Worm (Caenorhabditis elegans) whole organism, early embryonic: ENCODE data around the gene ceh-16.

Experiments
- F13C5.2 ChIP-seq: sonication (generic microtip); optimal IDR thresholded peaks from 2 replicates; lab custom pipeline; 2017; ENCODE audit warnings: mild to moderate bottlenecking, missing genetic modification characterization, inconsistent platforms, missing compliant biosample characterization
- ama-1 ChIP-seq: fragments of 150-350 bp; optimal IDR thresholded peaks from 2 replicates; lab custom pipeline; 2014
- ceh-13 ChIP-seq: fragments of 200-800 bp; sonication (Bioruptor generic); optimal IDR thresholded peaks from 2 replicates; lab custom pipeline; 2018; ENCODE audit warnings: mild to moderate bottlenecking, missing genetic modification characterization, missing compliant biosample characterization
- ceh-36 ChIP-seq: sonication (generic microtip); optimal IDR thresholded peaks from 2 replicates; lab custom pipeline; 2016; ENCODE audit warnings: missing genetic modification characterization, inconsistent platforms, missing compliant biosample characterization
- ets-7 ChIP-seq: sonication (generic microtip); optimal IDR thresholded peaks from 2 replicates; lab custom pipeline; 2016; ENCODE audit warnings: missing genotype, missing genetic modification characterization, missing compliant biosample characterization
- flt-1 ChIP-seq: fragments of 200-800 bp; sonication (Bioruptor generic); IDR thresholded peaks from 2 replicates; pipeline ENCODE4 v1.3.6; 2022; ENCODE audit warnings: missing genetic modification characterization, missing compliant biosample characterization
- hmbx-1 ChIP-seq: sonication (generic microtip); optimal IDR thresholded peaks from 2 replicates; lab custom pipeline; 2016; ENCODE audit warnings: mild to moderate bottlenecking, missing genetic modification characterization, missing compliant biosample characterization
- hnd-1 ChIP-seq: sonication (generic microtip); optimal IDR thresholded peaks from 2 replicates; lab custom pipeline; 2016; ENCODE audit warnings: missing genetic modification characterization, missing compliant biosample characterization
- tbx-11 ChIP-seq: fragments of 200-800 bp; sonication (Bioruptor generic); IDR thresholded peaks from 2 replicates; pipeline ENCODE4 v1.3.6; 2022; ENCODE audit warnings: missing genetic modification characterization, missing compliant biosample characterization
- tbx-37 ChIP-seq: fragments of 200-800 bp; sonication (Bioruptor generic); conservative IDR thresholded peaks from 2 replicates; pipeline ENCODE4 v1.3.6; 2022; ENCODE audit warnings: missing genetic modification reagents, missing genetic modification characterization, missing compliant biosample characterization
- tra-4 ChIP-seq: sonication (generic microtip); optimal IDR thresholded peaks from 2 replicates; lab custom pipeline; 2017; ENCODE audit warnings: missing genetic modification characterization, missing compliant biosample characterization

DNA sequence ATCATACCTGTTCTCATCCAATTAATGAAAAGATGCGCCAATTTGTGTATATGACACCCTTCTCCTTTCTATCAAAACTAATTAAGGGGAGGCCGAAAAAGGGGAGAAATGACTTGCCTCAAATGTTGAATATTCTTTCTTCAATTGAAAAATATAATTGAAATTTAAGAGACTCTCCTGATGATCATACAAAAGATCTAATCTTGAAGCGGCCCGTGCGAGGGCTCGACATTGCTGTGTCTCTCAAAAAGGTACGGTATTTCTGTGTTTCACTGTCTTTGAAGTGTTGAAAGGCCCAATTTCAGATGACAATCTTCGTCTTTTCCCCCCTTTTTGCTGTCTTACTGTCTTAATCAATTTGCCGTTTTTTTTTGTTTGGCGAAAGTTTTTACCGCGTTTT, 1.5 kb upstream of the ceh-16 start:
- TF ChIP-seq hnd-1 (tag; lab: Kevin White, UChicago) (no peak), ama-1 (lab: Kevin White, UChicago) (no peak), hmbx-1 (tag; lab: Kevin White, UChicago) (no peak), ceh-36 (tag; lab: Kevin White, UChicago) (no peak), tra-4 (no peak), flt-1 (no peak), F13C5.2 (tag; lab: Kevin White, UChicago) (no peak), ceh-13 (GFP tag; lab: Kevin White, UChicago) (no peak), tbx-11 (no peak), ets-7 (tag; lab: Kevin White, UChicago) (no peak), tbx-37 (GFP tag; lab: Robert Waterston, UW) (no peak)
